Fruit fly (Drosophila melanogaster) whole organism, embryonic: ENCODE results near the gene CG7227.
A peak's percentile ranks its signal among the peaks of the same experiment; 100 is the strongest.

Source experiments
- CG11093 ChIP-seq: fragments of 200-800 bp; sonication (Bioruptor generic); IDR thresholded peaks from 3 replicates; pipeline ENCODE4 v1.3.6; 2022; ENCODE audit warnings: missing biosample characterization, missing genetic modification characterization
- CG1233 ChIP-seq: fragments of 200-800 bp; sonication (Bioruptor generic); optimal IDR thresholded peaks from 4 replicates; lab custom pipeline; 2018; ENCODE audit warnings: missing biosample characterization, mild to moderate bottlenecking, missing genetic modification characterization
- CG14965 ChIP-seq: fragments of 200-800 bp; sonication (Bioruptor generic); optimal IDR thresholded peaks from 2 replicates; lab custom pipeline; 2016; ENCODE audit warnings: missing biosample characterization, missing genetic modification characterization, borderline replicate concordance
- CG16813 ChIP-seq: fragments of 200-800 bp; sonication (Bioruptor generic); IDR thresholded peaks from 3 replicates; pipeline ENCODE4 v1.3.6; 2022; ENCODE audit warnings: missing biosample characterization, missing genetic modification characterization; ENCODE audit not compliant: partially characterized antibody
- CG17385 ChIP-seq: fragments of 200-800 bp; sonication (Bioruptor generic); optimal IDR thresholded peaks from 3 replicates; lab custom pipeline; 2018; ENCODE audit warnings: missing biosample characterization, mild to moderate bottlenecking, missing genetic modification characterization
- CG17612 ChIP-seq: fragments of 200-800 bp; sonication (Bioruptor generic); IDR thresholded peaks from 2 replicates; pipeline ENCODE4 v1.3.6; 2022; ENCODE audit warnings: missing biosample characterization, missing genetic modification characterization
- CG17829 ChIP-seq: fragments of 200-800 bp; optimal IDR thresholded peaks from 2 replicates; lab custom pipeline; 2019; ENCODE audit warnings: missing biosample characterization, mild to moderate bottlenecking, missing genetic modification characterization, moderate library complexity
- CG1832 ChIP-seq: fragments of 200-800 bp; sonication (Bioruptor generic); optimal IDR thresholded peaks from 2 replicates; lab custom pipeline; 2017; ENCODE audit warnings: missing biosample characterization, mild to moderate bottlenecking, missing genetic modification characterization, inconsistent platforms
- CG2202 ChIP-seq: fragments of 200-800 bp; sonication (Bioruptor generic); optimal IDR thresholded peaks from 2 replicates; lab custom pipeline; 2018; ENCODE audit warnings: missing biosample characterization, mild to moderate bottlenecking, missing genetic modification characterization
- CG2875 ChIP-seq: fragments of 200-800 bp; sonication (Bioruptor generic); optimal IDR thresholded peaks from 2 replicates; lab custom pipeline; 2017; ENCODE audit warnings: missing biosample characterization, mild to moderate bottlenecking, missing genetic modification characterization, missing genetic modification reagents
- CG31365 ChIP-seq: fragments of 200-800 bp; sonication (Bioruptor generic); optimal IDR thresholded peaks from 2 replicates; lab custom pipeline; 2018; ENCODE audit warnings: missing biosample characterization, mild to moderate bottlenecking, missing genetic modification characterization
- CG3847 ChIP-seq: fragments of 200-800 bp; sonication (Bioruptor generic); IDR thresholded peaks from 2 replicates; pipeline ENCODE4 v1.3.6; 2022; ENCODE audit warnings: missing biosample characterization, missing genetic modification characterization
- CG4282 ChIP-seq: fragments of 200-800 bp; sonication (Bioruptor generic); optimal IDR thresholded peaks from 2 replicates; lab custom pipeline; 2016; ENCODE audit warnings: missing biosample characterization, missing genetic modification characterization
- CG6683 ChIP-seq: fragments of 200-800 bp; sonication (Bioruptor generic); optimal IDR thresholded peaks from 2 replicates; lab custom pipeline; 2017; ENCODE audit warnings: missing biosample characterization, mild to moderate bottlenecking, missing genetic modification characterization, missing genetic modification reagents
- CG7271 ChIP-seq: fragments of 200-800 bp; sonication (Bioruptor generic); optimal IDR thresholded peaks from 2 replicates; lab custom pipeline; 2018; ENCODE audit warnings: missing biosample characterization, mild to moderate bottlenecking, missing genetic modification characterization, moderate library complexity
- CoRest ChIP-seq: fragments of 200-800 bp; sonication (Bioruptor generic); optimal IDR thresholded peaks from 3 replicates; lab custom pipeline; 2018; ENCODE audit warnings: missing biosample characterization, mild to moderate bottlenecking, missing genetic modification characterization, moderate library complexity
- Dek ChIP-seq: fragments of 200-800 bp; sonication (Bioruptor generic); optimal IDR thresholded peaks from 3 replicates; lab custom pipeline; 2019; ENCODE audit warnings: missing biosample characterization, mild to moderate bottlenecking, missing genetic modification characterization, moderate library complexity
- Dip3 ChIP-seq: fragments of 200-800 bp; sonication (Bioruptor generic); optimal IDR thresholded peaks from 3 replicates; lab custom pipeline; 2016; ENCODE audit warnings: missing biosample characterization, missing genetic modification characterization
- Gug ChIP-seq: fragments of 200-800 bp; sonication (Bioruptor generic); IDR thresholded peaks from 4 replicates; pipeline ENCODE4 v1.3.6; 2022; ENCODE audit warnings: missing biosample characterization, missing genetic modification characterization
- HHEX ChIP-seq: fragments of 200-800 bp; sonication (Bioruptor generic); optimal IDR thresholded peaks from 3 replicates; lab custom pipeline; 2017; ENCODE audit warnings: missing biosample characterization, mild to moderate bottlenecking, missing genetic modification characterization, missing genetic modification reagents
- HLH3B ChIP-seq: fragments of 200-800 bp; sonication (Bioruptor generic); IDR thresholded peaks from 2 replicates; pipeline ENCODE4 v1.3.6; 2022; ENCODE audit warnings: missing biosample characterization, missing genetic modification characterization
- HmgZ ChIP-seq: fragments of 200-800 bp; sonication (Bioruptor generic); optimal IDR thresholded peaks from 2 replicates; lab custom pipeline; 2018; ENCODE audit warnings: missing biosample characterization, mild to moderate bottlenecking, missing genetic modification characterization
- Hmr ChIP-seq: fragments of 200-800 bp; sonication (Bioruptor generic); optimal IDR thresholded peaks from 3 replicates; lab custom pipeline; 2017; ENCODE audit warnings: mild to moderate bottlenecking, missing biosample characterization, missing genetic modification reagents, missing genetic modification characterization
- Lim3 ChIP-seq: fragments of 200-800 bp; sonication (Bioruptor generic); IDR thresholded peaks from 2 replicates; pipeline ENCODE4 v1.3.6; 2022; ENCODE audit warnings: missing biosample characterization, missing genetic modification characterization
- NC2α ChIP-seq: fragments of 200-800 bp; sonication (Bioruptor generic); optimal IDR thresholded peaks from 2 replicates; lab custom pipeline; 2016; ENCODE audit warnings: missing biosample characterization, missing genetic modification characterization
- NC2β ChIP-seq: fragments of 200-800 bp; sonication (Bioruptor generic); optimal IDR thresholded peaks from 2 replicates; lab custom pipeline; 2016; ENCODE audit warnings: missing biosample characterization, missing genetic modification characterization
- Side ChIP-seq: fragments of 200-800 bp; sonication (Bioruptor generic); optimal IDR thresholded peaks from 2 replicates; lab custom pipeline; 2016; ENCODE audit warnings: missing biosample characterization, missing genetic modification characterization
- crc ChIP-seq: fragments of 200-800 bp; sonication (Bioruptor generic); optimal IDR thresholded peaks from 2 replicates; lab custom pipeline; 2016; ENCODE audit warnings: missing biosample characterization, missing genetic modification characterization
- dan ChIP-seq: fragments of 200-800 bp; sonication (Bioruptor generic); IDR thresholded peaks from 2 replicates; pipeline ENCODE4 v1.3.6; 2022; ENCODE audit warnings: missing biosample characterization, missing genetic modification characterization
- en ChIP-seq: fragments of 200-800 bp; sonication (Bioruptor generic); optimal IDR thresholded peaks from 2 replicates; lab custom pipeline; 2016; ENCODE audit warnings: missing biosample characterization, missing genetic modification characterization
- grau ChIP-seq: fragments of 200-800 bp; optimal IDR thresholded peaks from 3 replicates; lab custom pipeline; 2019; ENCODE audit warnings: missing biosample characterization, mild to moderate bottlenecking, missing genetic modification characterization, moderate library complexity
- gro ChIP-seq: fragments of 200-800 bp; sonication (Bioruptor generic); optimal IDR thresholded peaks from 2 replicates; lab custom pipeline; 2016; ENCODE audit warnings: missing biosample characterization, missing genetic modification characterization
- ham ChIP-seq: fragments of 200-800 bp; sonication (Bioruptor generic); IDR thresholded peaks from 2 replicates; pipeline ENCODE4 v1.3.6; 2022; ENCODE audit warnings: missing biosample characterization, missing genetic modification characterization
- jumu ChIP-seq: fragments of 200-800 bp; sonication (Bioruptor generic); optimal IDR thresholded peaks from 3 replicates; lab custom pipeline; 2016; ENCODE audit warnings: missing biosample characterization, missing genetic modification characterization
- mld ChIP-seq: fragments of 200-800 bp; sonication (Bioruptor generic); IDR thresholded peaks from 3 replicates; pipeline ENCODE4 v1.3.6; 2022; ENCODE audit warnings: missing biosample characterization, missing genetic modification characterization; ENCODE audit not compliant: partially characterized antibody
- nau ChIP-seq: fragments of 200-800 bp; sonication (Bioruptor generic); optimal IDR thresholded peaks from 3 replicates; lab custom pipeline; 2017; ENCODE audit warnings: missing biosample characterization, mild to moderate bottlenecking, missing genetic modification characterization, missing genetic modification reagents
- odd ChIP-seq: fragments of 200-800 bp; sonication (Bioruptor generic); optimal IDR thresholded peaks from 2 replicates; lab custom pipeline; 2017; ENCODE audit warnings: missing biosample characterization, mild to moderate bottlenecking, missing genetic modification characterization
- pfk ChIP-seq: fragments of 200-800 bp; sonication (Bioruptor generic); optimal IDR thresholded peaks from 2 replicates; lab custom pipeline; 2018; ENCODE audit warnings: missing biosample characterization, mild to moderate bottlenecking, missing genetic modification characterization, moderate library complexity
- pho ChIP-seq: fragments of 200-800 bp; sonication (Bioruptor generic); optimal IDR thresholded peaks from 2 replicates; lab custom pipeline; 2016; ENCODE audit warnings: missing biosample characterization, missing genetic modification characterization
- sd ChIP-seq: fragments of 200-800 bp; sonication (Bioruptor generic); optimal IDR thresholded peaks from 3 replicates; lab custom pipeline; 2018; ENCODE audit warnings: missing biosample characterization, mild to moderate bottlenecking, missing genetic modification characterization, moderate library complexity
- slbo ChIP-seq: fragments of 200-800 bp; sonication (Bioruptor generic); IDR thresholded peaks from 2 replicates; pipeline ENCODE4 v1.3.6; 2022; ENCODE audit warnings: missing biosample characterization, missing genetic modification characterization
- so ChIP-seq: fragments of 200-800 bp; sonication (Bioruptor generic); IDR thresholded peaks from 3 replicates; pipeline ENCODE4 v1.3.6; 2022; ENCODE audit warnings: missing biosample characterization, missing genetic modification characterization
- tgo ChIP-seq: fragments of 200-800 bp; sonication (Bioruptor generic); IDR thresholded peaks from 3 replicates; pipeline ENCODE4 v1.3.6; 2022; ENCODE audit warnings: missing biosample characterization, missing genetic modification characterization
- tio ChIP-seq: fragments of 200-800 bp; sonication (Bioruptor generic); optimal IDR thresholded peaks from 2 replicates; lab custom pipeline; 2017; ENCODE audit warnings: missing biosample characterization, missing genetic modification characterization, inconsistent platforms
- toy ChIP-seq: fragments of 200-800 bp; sonication (Bioruptor generic); IDR thresholded peaks from 2 replicates; pipeline ENCODE4 v1.3.6; 2022; ENCODE audit warnings: missing biosample characterization, missing genetic modification characterization
- ttk ChIP-seq: fragments of 200-800 bp; sonication (Bioruptor generic); IDR thresholded peaks from 2 replicates; pipeline ENCODE4 v2.1.2; 2022; ENCODE audit warnings: missing biosample characterization, missing genetic modification characterization
- unpg ChIP-seq: fragments of 200-800 bp; sonication (Bioruptor generic); optimal IDR thresholded peaks from 3 replicates; lab custom pipeline; 2018; ENCODE audit warnings: missing biosample characterization, mild to moderate bottlenecking, missing genetic modification characterization, moderate library complexity
- zfh1 ChIP-seq: fragments of 200-800 bp; sonication (Bioruptor generic); IDR thresholded peaks from 3 replicates; pipeline ENCODE4 v1.3.6; 2022; ENCODE audit warnings: missing biosample characterization, missing genetic modification characterization
- zfh2 ChIP-seq: fragments of 200-800 bp; sonication (Bioruptor generic); optimal IDR thresholded peaks from 2 replicates; lab custom pipeline; 2016; ENCODE audit warnings: missing biosample characterization, missing genetic modification characterization

Gene CG7227

dm6 chr2L:7993984-7994854, 3.7 kb downstream of the CG7227 start, which contains the start of gene pes (continued):
- no peak for TF ChIP-seq NC2β (GFP tag; lab: Kevin White, UChicago)
- TF ChIP-seq CG2875 (GFP tag; lab: Kevin White, UChicago), result no peak
- peak; percentile 90 for TF ChIP-seq CG3847 (GFP tag; lab: Robert Waterston, UW)
- no peak for TF ChIP-seq CG14965 (GFP tag; lab: Kevin White, UChicago)
- TF ChIP-seq ttk, result 0 out of 2 replicates have a peak, but pooled peaks have one; percentile 22
- TF ChIP-seq ham (GFP tag; lab: Robert Waterston, UW), result no peak
- TF ChIP-seq grau (tag; lab: Kevin White, UChicago), result peak; percentile 80
- TF ChIP-seq slbo (GFP tag; lab: Robert Waterston, UW), result peak; percentile 92
- peak; percentile 75 for TF ChIP-seq CG31365 (tag; lab: Kevin White, UChicago)
- peak; percentile 84 for TF ChIP-seq unpg
- peak; percentile 95 for TF ChIP-seq Gug (GFP tag; lab: Robert Waterston, UW)
- peak; percentile 76; the same call in 1 of the 2 replicates for TF ChIP-seq Lim3 (GFP tag; lab: Robert Waterston, UW)
- TF ChIP-seq mld, result peak; percentile 69; the same call in 2 of the 3 replicates
- TF ChIP-seq dan (GFP tag; lab: Robert Waterston, UW), result peak; percentile 88; the same call in 1 of the 2 replicates
- peak; percentile 42 for TF ChIP-seq CG17385
- peak; percentile 72 for TF ChIP-seq odd
- TF ChIP-seq Side, result peak; percentile 92
- TF ChIP-seq CG17829 (tag; lab: Kevin White, UChicago), result peak; percentile 86
- peak; percentile 93 for TF ChIP-seq HHEX (GFP tag; lab: Kevin White, UChicago)
- TF ChIP-seq CG11093 (GFP tag; lab: Robert Waterston, UW), result peak; percentile 92
- no peak for TF ChIP-seq Dek (tag; lab: Kevin White, UChicago)
- TF ChIP-seq toy (GFP tag; lab: Robert Waterston, UW), result peak; percentile 84
- peak; percentile 82 for TF ChIP-seq pho (GFP tag; lab: Kevin White, UChicago)
- TF ChIP-seq crc (GFP tag; lab: Kevin White, UChicago), result peak; percentile 84
- TF ChIP-seq Dip3 (GFP tag; lab: Kevin White, UChicago), result peak; percentile 90
- TF ChIP-seq zfh2, result peak; percentile 7
- peak; percentile 92 for TF ChIP-seq nau (GFP tag; lab: Kevin White, UChicago)
- TF ChIP-seq NC2α (GFP tag; lab: Kevin White, UChicago), result peak; percentile 39
- peak; percentile 25 for TF ChIP-seq CG2202 (tag; lab: Kevin White, UChicago)
- peak; percentile 89 for TF ChIP-seq jumu
- TF ChIP-seq CG1832 (GFP tag; lab: Kevin White, UChicago), result peak; percentile 75
- peak; percentile 92 for TF ChIP-seq HLH3B (GFP tag; lab: Robert Waterston, UW)
- TF ChIP-seq en, result peak; percentile 79
- TF ChIP-seq tgo (GFP tag; lab: Robert Waterston, UW), result no peak; the same call in 2 of the 3 replicates
- TF ChIP-seq zfh1 (GFP tag; lab: Robert Waterston, UW), result no peak; the same call in 2 of the 3 replicates
- peak; percentile 41 for TF ChIP-seq HmgZ (tag; lab: Kevin White, UChicago)
- TF ChIP-seq CG1233 (GFP tag; lab: Kevin White, UChicago), result peak; percentile 86
- TF ChIP-seq CG17612 (GFP tag; lab: Robert Waterston, UW), result peak; percentile 82
- TF ChIP-seq Hmr (GFP tag; lab: Kevin White, UChicago), result peak; percentile 16
- TF ChIP-seq so (GFP tag; lab: Robert Waterston, UW), result peak; percentile 94
- peak; percentile 30 for TF ChIP-seq tio (GFP tag; lab: Kevin White, UChicago)
- peak; percentile 78 for TF ChIP-seq sd
- TF ChIP-seq CG16813 (GFP tag; lab: Robert Waterston, UW), result no peak
- TF ChIP-seq CG7271 (tag; lab: Kevin White, UChicago), result peak; percentile 67
- peak; percentile 94 for TF ChIP-seq CoRest
- TF ChIP-seq CG4282, result peak; percentile 37
- TF ChIP-seq CG6683, result peak; percentile 88
- peak; percentile 17 for TF ChIP-seq pfk (GFP tag; lab: Kevin White, UChicago)
- TF ChIP-seq gro, result peak; percentile 92
